Fruit fly (Drosophila melanogaster): Measurements from ENCODE around the gene Prp18.

Gene Prp18

dm6 chr3R:18993159-18993558 is 37.9 kb downstream of the Prp18 start:
- TF ChIP-seq Myc (optimal IDR thresholded peaks at IDR 0.05) (no peak), psq (GFP tag; optimal IDR thresholded peaks at IDR 0.05) (no peak), CrebA (GFP tag; optimal IDR thresholded peaks at IDR 0.05; ENCODE audit: borderline replicate concordance) (no peak), Vsx2 (GFP tag; optimal IDR thresholded peaks at IDR 0.05; ENCODE audit: partially characterized antibody) (no peak), foxo (GFP tag; optimal IDR thresholded peaks at IDR 0.05) (no peak), Dfd (GFP tag; optimal IDR thresholded peaks at IDR 0.05) (no peak), Mio (GFP tag; optimal IDR thresholded peaks at IDR 0.05) (no peak), usp (GFP tag; optimal IDR thresholded peaks at IDR 0.05) (no peak), Jra (GFP tag; optimal IDR thresholded peaks at IDR 0.05) (no peak), ey (GFP tag; optimal IDR thresholded peaks at IDR 0.05) (no peak)

- TF ChIP-seq br (GFP tag; optimal IDR thresholded peaks at IDR 0.05) (no peak), ey (GFP tag; optimal IDR thresholded peaks at IDR 0.05) (no peak), Vsx2 (GFP tag; optimal IDR thresholded peaks at IDR 0.05; ENCODE audit: partially characterized antibody) (no peak), pan (optimal IDR thresholded peaks at IDR 0.05) (no peak), fru (GFP tag; optimal IDR thresholded peaks at IDR 0.05) (no peak), Hr83 (GFP tag; optimal IDR thresholded peaks at IDR 0.05; ENCODE audit: poor library complexity, severe bottlenecking) (no peak), Dif (GFP tag; optimal IDR thresholded peaks at IDR 0.05; ENCODE audit: partially characterized antibody) (no peak)
Observed at dm6 chr3R:18991721-18992120, 39.4 kb downstream of the Prp18 start.

- no peak for TF ChIP-seq dl (GFP tag; optimal IDR thresholded peaks at IDR 0.05; ENCODE audit: insufficient read depth in 1 of 2, partially characterized antibody in 2 of 2)
- no peak for TF ChIP-seq CG32264 (GFP tag; optimal IDR thresholded peaks at IDR 0.05)
- no peak for TF ChIP-seq jim (GFP tag; optimal IDR thresholded peaks at IDR 0.05)
- TF ChIP-seq N (GFP tag; optimal IDR thresholded peaks at IDR 0.05), result no peak
- TF ChIP-seq Myc (optimal IDR thresholded peaks at IDR 0.05), result no peak
- no peak for TF ChIP-seq pan (optimal IDR thresholded peaks at IDR 0.05)
- peak; percentile 60 for TF ChIP-seq psq (GFP tag; optimal IDR thresholded peaks at IDR 0.05)
- TF ChIP-seq sv (GFP tag; optimal IDR thresholded peaks at IDR 0.05), result no peak
- no peak for TF ChIP-seq tai (GFP tag; optimal IDR thresholded peaks at IDR 0.05)
- peak; percentile 77 for TF ChIP-seq Sp1 (GFP tag; optimal IDR thresholded peaks at IDR 0.05)
- peak; percentile 55 for TF ChIP-seq rgr (GFP tag; optimal IDR thresholded peaks at IDR 0.05)
- peak; percentile 7 for TF ChIP-seq sage (GFP tag; optimal IDR thresholded peaks at IDR 0.05)
- TF ChIP-seq Hnf4 (GFP tag; optimal IDR thresholded peaks at IDR 0.05), result peak; percentile 49
- no peak for TF ChIP-seq Hr78 (GFP tag; optimal IDR thresholded peaks at IDR 0.05)
- TF ChIP-seq fru (GFP tag; optimal IDR thresholded peaks at IDR 0.05), result peak; percentile 80
- no peak for TF ChIP-seq lola (GFP tag; optimal IDR thresholded peaks at IDR 0.05)
- TF ChIP-seq Mio (GFP tag; optimal IDR thresholded peaks at IDR 0.05), result no peak
- peak; percentile 24 for TF ChIP-seq Jra (GFP tag; optimal IDR thresholded peaks at IDR 0.05)
- TF ChIP-seq woc (GFP tag; optimal IDR thresholded peaks at IDR 0.05), result peak; percentile 75
- TF ChIP-seq h (GFP tag; optimal IDR thresholded peaks at IDR 0.05), result peak; percentile 66
- no peak for TF ChIP-seq Dif (GFP tag; optimal IDR thresholded peaks at IDR 0.05; ENCODE audit: partially characterized antibody)
- TF ChIP-seq foxo (GFP tag; optimal IDR thresholded peaks at IDR 0.05), result peak in 1 of 2 experiments; percentile 76
- TF ChIP-seq Dfd (GFP tag; optimal IDR thresholded peaks at IDR 0.05), result no peak
- TF ChIP-seq Rel (GFP tag; optimal IDR thresholded peaks at IDR 0.05), result no peak
- TF ChIP-seq Rel (tag; optimal IDR thresholded peaks at IDR 0.05), result no peak
- TF ChIP-seq CG9705 (GFP tag; optimal IDR thresholded peaks at IDR 0.05), result no peak
- no peak for TF ChIP-seq usp (GFP tag; optimal IDR thresholded peaks at IDR 0.05)
- no peak for TF ChIP-seq Vsx2 (GFP tag; optimal IDR thresholded peaks at IDR 0.05; ENCODE audit: partially characterized antibody)
- TF ChIP-seq br (GFP tag; optimal IDR thresholded peaks at IDR 0.05), result peak; percentile 52
- peak; percentile 67 for TF ChIP-seq OdsH (GFP tag; optimal IDR thresholded peaks at IDR 0.05)
- TF ChIP-seq HLH106 (tag; optimal IDR thresholded peaks at IDR 0.05), result peak; percentile 58
- no peak for TF ChIP-seq Hr83 (GFP tag; optimal IDR thresholded peaks at IDR 0.05; ENCODE audit: poor library complexity, severe bottlenecking)
- peak; percentile 33 for TF ChIP-seq dmrt93B (GFP tag; optimal IDR thresholded peaks at IDR 0.05)
- TF ChIP-seq ey (GFP tag; optimal IDR thresholded peaks at IDR 0.05), result peak; percentile 64
- no peak for TF ChIP-seq CrebA (GFP tag; optimal IDR thresholded peaks at IDR 0.05; ENCODE audit: borderline replicate concordance)
- TF ChIP-seq Abd-B (GFP tag; optimal IDR thresholded peaks at IDR 0.05), result no peak
- TF ChIP-seq brk (GFP tag; optimal IDR thresholded peaks at IDR 0.05), result peak; percentile 15
- no peak for TF ChIP-seq dsf (GFP tag; optimal IDR thresholded peaks at IDR 0.05; ENCODE audit: borderline replicate concordance)
- TF ChIP-seq GATAd (GFP tag; optimal IDR thresholded peaks at IDR 0.05), result no peak
Observed at dm6 chr3R:18990514-18990913, 40.6 kb downstream of the Prp18 start.

Data from whole organism, wandering third instar larva.